Worm (Caenorhabditis elegans) whole organism, late embryonic: Measurements from ENCODE around the gene F52E1.14.
A peak's percentile ranks its signal among the peaks of the same experiment; 100 is the strongest.

Experiments
- C08G9.2 ChIP-seq: sonication (generic microtip); optimal IDR thresholded peaks from 2 replicates; lab custom pipeline; 2016; ENCODE audit warnings: mild to moderate bottlenecking, missing genetic modification characterization, moderate library complexity, missing compliant biosample characterization
- C38D4.7 ChIP-seq: fragments of 200-800 bp; sonication (Bioruptor generic); optimal IDR thresholded peaks from 2 replicates; lab custom pipeline; 2018; ENCODE audit warnings: mild to moderate bottlenecking, missing genetic modification characterization, moderate library complexity, missing compliant biosample characterization
- F13H6.1 ChIP-seq: sonication (generic microtip); optimal IDR thresholded peaks from 2 replicates; lab custom pipeline; 2016; ENCODE audit warnings: missing genetic modification characterization, missing compliant biosample characterization
- T23F11.4 ChIP-seq: fragments of 200-800 bp; sonication (Bioruptor generic); optimal IDR thresholded peaks from 2 replicates; lab custom pipeline; 2018; ENCODE audit warnings: mild to moderate bottlenecking, missing genetic modification characterization, missing compliant biosample characterization
- ceh-14 ChIP-seq: sonication (generic microtip); optimal IDR thresholded peaks from 2 replicates; lab custom pipeline; 2016; ENCODE audit warnings: missing genotype, missing genetic modification characterization, missing compliant biosample characterization
- ceh-18 ChIP-seq: sonication (generic microtip); optimal IDR thresholded peaks from 2 replicates; lab custom pipeline; 2016; ENCODE audit warnings: missing genetic modification characterization, missing compliant biosample characterization
- ceh-24 ChIP-seq: sonication (generic microtip); optimal IDR thresholded peaks from 2 replicates; lab custom pipeline; 2016; ENCODE audit warnings: mild to moderate bottlenecking, missing genetic modification characterization, missing compliant biosample characterization
- ceh-30 ChIP-seq: fragments of 150-350 bp; optimal IDR thresholded peaks from 2 replicates; lab custom pipeline; 2014; ENCODE audit warnings: missing biosample characterization, missing genetic modification characterization
- ceh-9 ChIP-seq: sonication (generic microtip); optimal IDR thresholded peaks from 2 replicates; lab custom pipeline; 2016; ENCODE audit warnings: mild to moderate bottlenecking, missing genetic modification characterization, inconsistent platforms, missing compliant biosample characterization
- dmd-4 ChIP-seq: sonication (generic microtip); optimal IDR thresholded peaks from 2 replicates; lab custom pipeline; 2016; ENCODE audit warnings: borderline replicate concordance, missing genetic modification characterization, missing compliant biosample characterization
- dve-1 ChIP-seq: sonication (generic microtip); optimal IDR thresholded peaks from 2 replicates; lab custom pipeline; 2017; ENCODE audit warnings: antibody characterized with exemption, mild to moderate bottlenecking, missing genetic modification characterization, missing compliant biosample characterization
- elt-2 ChIP-seq: sonication (generic microtip); optimal IDR thresholded peaks from 2 replicates; lab custom pipeline; 2016; ENCODE audit warnings: missing genetic modification reagents, missing genetic modification characterization, missing compliant biosample characterization
- fax-1 ChIP-seq: sonication (generic microtip); optimal IDR thresholded peaks from 2 replicates; lab custom pipeline; 2016; ENCODE audit warnings: missing genotype, missing genetic modification characterization, missing compliant biosample characterization
- fkh-10 ChIP-seq: fragments of 150-350 bp; optimal IDR thresholded peaks from 2 replicates; lab custom pipeline; 2014; ENCODE audit warnings: missing biosample characterization, missing genetic modification reagents, missing genetic modification characterization
- hlh-13 ChIP-seq: fragments of 200-800 bp; sonication (Bioruptor generic); optimal IDR thresholded peaks from 2 replicates; lab custom pipeline; 2018; ENCODE audit warnings: mild to moderate bottlenecking, missing genetic modification characterization, missing compliant biosample characterization
- nfya-1 ChIP-seq: sonication (generic microtip); optimal IDR thresholded peaks from 2 replicates; lab custom pipeline; 2017; ENCODE audit warnings: missing genetic modification characterization, mild to moderate bottlenecking, missing compliant biosample characterization, antibody characterized with exemption, moderate library complexity
- nhr-11 ChIP-seq: fragments of 150-350 bp; optimal IDR thresholded peaks from 2 replicates; lab custom pipeline; 2014; ENCODE audit warnings: missing biosample characterization, missing genetic modification characterization
- nhr-232 ChIP-seq: sonication (generic microtip); optimal IDR thresholded peaks from 2 replicates; lab custom pipeline; 2016; ENCODE audit warnings: missing genetic modification characterization, missing compliant biosample characterization
- odd-2 ChIP-seq: sonication (generic microtip); optimal IDR thresholded peaks from 2 replicates; lab custom pipeline; 2017; ENCODE audit warnings: antibody characterized with exemption, mild to moderate bottlenecking, missing genetic modification characterization, missing compliant biosample characterization
- pat-9 ChIP-seq: fragments of 200-800 bp; sonication (Bioruptor generic); optimal IDR thresholded peaks from 2 replicates; lab custom pipeline; 2018; ENCODE audit warnings: mild to moderate bottlenecking, missing genetic modification characterization, moderate library complexity, missing compliant biosample characterization
- pax-1 ChIP-seq: fragments of 150-350 bp; optimal IDR thresholded peaks from 2 replicates; lab custom pipeline; 2014; ENCODE audit warnings: missing biosample characterization, missing genetic modification characterization
- pqm-1 ChIP-seq: sonication (generic microtip); optimal IDR thresholded peaks from 2 replicates; lab custom pipeline; 2016; ENCODE audit warnings: missing genetic modification characterization, missing compliant biosample characterization
- ref-2 ChIP-seq: sonication (generic microtip); optimal IDR thresholded peaks from 2 replicates; lab custom pipeline; 2016; ENCODE audit warnings: missing genetic modification characterization, missing compliant biosample characterization
- sdc-2 ChIP-seq: sonication (generic microtip); optimal IDR thresholded peaks from 2 replicates; lab custom pipeline; 2016; ENCODE audit warnings: missing genotype, missing genetic modification characterization, missing compliant biosample characterization
- syd-9 ChIP-seq: sonication (generic microtip); optimal IDR thresholded peaks from 2 replicates; lab custom pipeline; 2016; ENCODE audit warnings: mild to moderate bottlenecking, missing genetic modification characterization, moderate library complexity, missing compliant biosample characterization
- tbx-2 ChIP-seq: sonication (generic microtip); optimal IDR thresholded peaks from 2 replicates; lab custom pipeline; 2016; ENCODE audit warnings: missing genetic modification characterization, missing compliant biosample characterization
- unc-3 ChIP-seq, 2 experiments: fragments of 200-800 bp in 1 of 2; sonication (Bioruptor generic) in 1 of 2; sonication (generic microtip) in 1 of 2; conservative IDR thresholded peaks in 1 of 2; optimal IDR thresholded peaks in 1 of 2; 2 replicates each; pipeline versions ENCODE4 v1.3.6 to Lab custom; 2016 to 2022; ENCODE audit warnings: missing compliant biosample characterization in 2 of 2, missing genetic modification characterization in 2 of 2, missing genetic modification reagents in 1 of 2
- ztf-16 ChIP-seq: sonication (generic microtip); optimal IDR thresholded peaks from 2 replicates; lab custom pipeline; 2017; ENCODE audit warnings: missing genetic modification characterization, missing compliant biosample characterization

F52E1.14 gene

DNA sequence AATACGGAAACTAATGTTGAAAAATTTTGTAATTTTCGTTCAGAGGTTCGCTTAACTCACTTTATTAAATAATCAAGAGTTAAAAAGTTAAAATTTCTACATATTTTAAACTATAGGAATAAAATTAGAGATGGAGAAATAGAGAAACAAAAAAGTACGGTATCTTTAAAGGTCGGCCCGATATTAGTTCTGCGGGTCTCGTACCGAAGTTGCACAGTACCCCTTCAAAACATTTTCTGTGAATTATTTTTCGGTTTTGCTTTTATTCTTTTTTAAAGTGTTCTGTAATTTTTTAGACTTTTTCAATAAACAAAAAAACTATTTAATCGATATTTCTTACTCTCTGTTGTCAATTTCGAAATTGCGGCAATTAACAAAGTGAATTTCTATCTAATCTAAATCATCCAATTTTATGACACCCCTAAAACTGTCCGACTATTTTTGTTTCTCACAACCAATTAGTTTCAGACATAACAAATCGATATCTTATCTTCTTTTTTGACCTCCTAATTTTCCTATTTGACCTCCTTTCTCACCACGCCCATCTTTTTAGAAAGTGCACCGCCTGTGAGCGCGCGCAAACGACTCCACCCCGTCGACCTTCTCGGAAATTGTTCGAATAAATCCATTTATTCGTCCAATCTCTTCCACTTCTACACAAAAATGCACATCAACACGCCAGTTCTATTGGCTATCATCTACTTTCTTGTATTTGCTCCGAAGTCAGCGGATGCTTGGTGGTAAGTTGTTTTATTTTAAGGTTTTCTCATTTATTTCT, 28.1 kb upstream of the F52E1.14 start, which contains the start of gene mom-2:
Gene mom-2 (plus strand): TSS at position 554 of the 778 bp plus-strand sequence.
- no peak for TF ChIP-seq unc-3 (GFP tag; conservative IDR thresholded peaks at IDR 0.05; lab: Robert Waterston, UW)
- TF ChIP-seq unc-3 (tag; optimal IDR thresholded peaks at IDR 0.05; lab: Kevin White, UChicago), result no peak
- TF ChIP-seq odd-2 (tag; lab: Kevin White, UChicago), result no peak
- TF ChIP-seq syd-9 (tag; lab: Kevin White, UChicago), result no peak
- TF ChIP-seq fkh-10 (GFP tag; lab: Kevin White, UChicago), result no peak

DNA sequence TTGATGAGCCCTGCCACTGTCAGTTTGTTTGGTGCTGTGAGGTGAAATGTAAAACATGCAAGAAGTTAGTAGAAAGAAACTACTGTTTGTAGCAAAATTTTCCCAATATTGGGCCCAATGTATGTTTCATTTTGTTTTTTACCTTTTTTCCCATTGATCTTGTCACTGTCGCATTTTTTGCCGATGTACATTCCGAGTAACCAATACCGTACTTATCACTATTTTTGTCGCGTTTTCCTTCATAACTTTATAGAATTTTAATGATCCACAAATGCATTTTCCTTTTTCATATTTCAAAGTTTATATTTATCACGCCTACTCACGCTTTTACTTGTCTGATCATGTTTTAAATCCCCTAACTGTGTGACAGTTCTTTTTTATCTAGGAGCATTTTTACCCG, 26.0 kb upstream of the F52E1.14 start:
- no peak for TF ChIP-seq hlh-13 (GFP tag; lab: Kevin White, UChicago)
- no peak for TF ChIP-seq odd-2 (tag; lab: Kevin White, UChicago)
- no peak for TF ChIP-seq nhr-232 (tag; lab: Kevin White, UChicago)
- no peak for TF ChIP-seq ceh-30 (tag; lab: Kevin White, UChicago)
- no peak for TF ChIP-seq nhr-11
- no peak for TF ChIP-seq fax-1
- TF ChIP-seq, all 69 proteins: peak for 0

ce11 chrV:8358702-8359101, 25.0 kb upstream of the F52E1.14 start:
- TF ChIP-seq nfya-1 (tag; lab: Kevin White, UChicago), result no peak
- TF ChIP-seq ref-2 (tag; lab: Kevin White, UChicago), result no peak
- TF ChIP-seq pat-9, result no peak
- no peak for TF ChIP-seq ceh-24 (tag; lab: Kevin White, UChicago)
- TF ChIP-seq ceh-18 (tag; lab: Kevin White, UChicago), result no peak
- TF ChIP-seq ceh-14 (tag; lab: Kevin White, UChicago), result no peak
- no peak for TF ChIP-seq elt-2 (tag; lab: Kevin White, UChicago)
- no peak for TF ChIP-seq dve-1
- no peak for TF ChIP-seq nhr-11
- TF ChIP-seq ztf-16, result no peak

ce11 chrV:8359113-8359564, 24.6 kb upstream of the F52E1.14 start, which contains the start of gene mpdu-1:
TSS of gene mpdu-1 (minus strand) at chrV:8359163.
- TF ChIP-seq nfya-1 (tag; lab: Kevin White, UChicago), result peak; percentile 27
- peak; percentile 36 for TF ChIP-seq elt-2 (tag; lab: Kevin White, UChicago)
- TF ChIP-seq tbx-2 (tag; lab: Kevin White, UChicago), result no peak

DNA sequence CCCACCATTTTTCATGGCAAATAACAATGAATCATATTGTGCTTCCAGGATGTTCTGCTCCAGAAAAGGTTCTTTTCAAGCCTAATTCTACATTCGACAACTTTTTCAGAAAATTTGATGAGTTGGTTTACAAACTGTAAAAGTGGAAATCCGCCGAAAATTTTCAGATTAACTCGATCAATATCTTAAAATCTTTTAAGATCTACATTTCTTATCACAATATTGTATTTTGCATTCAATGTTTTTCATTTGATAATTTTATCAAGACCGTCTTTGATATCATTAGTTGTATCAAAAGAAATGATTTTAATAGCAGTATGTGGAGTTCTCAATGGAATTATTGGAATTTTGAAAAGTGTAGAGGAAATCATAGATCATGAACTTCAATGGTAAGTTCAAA, 23.9 kb upstream of the F52E1.14 start, which contains the start of gene F38E1.6:
Gene F38E1.6 (plus strand): TSS at position 301 of the 400 bp plus-strand sequence.
- TF ChIP-seq pqm-1 (tag; lab: Kevin White, UChicago) (no peak), C38D4.7 (GFP tag; lab: Kevin White, UChicago) (no peak), ceh-14 (tag; lab: Kevin White, UChicago) (no peak), C08G9.2 (no peak), dmd-4 (no peak), ceh-24 (tag; lab: Kevin White, UChicago) (no peak), hlh-13 (GFP tag; lab: Kevin White, UChicago) (no peak), T23F11.4 (GFP tag; lab: Kevin White, UChicago) (no peak), F13H6.1 (tag; lab: Kevin White, UChicago) (no peak), pax-1 (tag; lab: Kevin White, UChicago) (no peak), sdc-2 (tag; lab: Kevin White, UChicago) (no peak)
- TF ChIP-seq, all 69 proteins: peak for 0

ce11 chrV:8370705-8371104, 13.0 kb upstream of the F52E1.14 start, which contains the start of gene gpa-2:
TSS of gene gpa-2 (plus strand) at chrV:8371005.
- TF ChIP-seq pax-1 (tag; lab: Kevin White, UChicago), result no peak
- TF ChIP-seq ref-2 (tag; lab: Kevin White, UChicago), result no peak
- no peak for TF ChIP-seq ceh-9 (tag; lab: Kevin White, UChicago)
- no peak for TF ChIP-seq ceh-18 (tag; lab: Kevin White, UChicago)
- TF ChIP-seq dve-1, result no peak
